Worm (Caenorhabditis elegans): ENCODE measurements around the gene fbxb-62.

ce11 chrV:19260686-19261085 is 41.1 kb downstream of the fbxb-62 start:
- TF ChIP-seq unc-62 (GFP tag; optimal IDR thresholded peaks at IDR 0.05) = no peak
- TF ChIP-seq nhr-25 (tag; optimal IDR thresholded peaks at IDR 0.05) = no peak
- no peak for TF ChIP-seq R02D3.7 (tag; optimal IDR thresholded peaks at IDR 0.05)
- TF ChIP-seq snpc-4 (tag; optimal IDR thresholded peaks at IDR 0.05) = no peak
- no peak for TF ChIP-seq fos-1 (tag; optimal IDR thresholded peaks at IDR 0.05)
